Worm (Caenorhabditis elegans) whole organism, early embryonic: ENCODE data around the gene C28H8.3.

Source experiments
- B0310.2 ChIP-seq: sonication (generic microtip); optimal IDR thresholded peaks from 2 replicates; lab custom pipeline; 2016; ENCODE audit warnings: mild to moderate bottlenecking, missing genetic modification characterization, missing compliant biosample characterization
- F13C5.2 ChIP-seq: sonication (generic microtip); optimal IDR thresholded peaks from 2 replicates; lab custom pipeline; 2017; ENCODE audit warnings: mild to moderate bottlenecking, missing genetic modification characterization, inconsistent platforms, missing compliant biosample characterization
- aly-1 ChIP-seq: sonication (generic microtip); optimal IDR thresholded peaks from 2 replicates; lab custom pipeline; 2016; ENCODE audit warnings: missing genetic modification characterization, missing compliant biosample characterization
- ama-1 ChIP-seq: fragments of 150-350 bp; optimal IDR thresholded peaks from 2 replicates; lab custom pipeline; 2014
- ceh-13 ChIP-seq: fragments of 200-800 bp; sonication (Bioruptor generic); optimal IDR thresholded peaks from 2 replicates; lab custom pipeline; 2018; ENCODE audit warnings: mild to moderate bottlenecking, missing genetic modification characterization, missing compliant biosample characterization
- ceh-36 ChIP-seq: sonication (generic microtip); optimal IDR thresholded peaks from 2 replicates; lab custom pipeline; 2016; ENCODE audit warnings: missing genetic modification characterization, inconsistent platforms, missing compliant biosample characterization
- ets-7 ChIP-seq: sonication (generic microtip); optimal IDR thresholded peaks from 2 replicates; lab custom pipeline; 2016; ENCODE audit warnings: missing genotype, missing genetic modification characterization, missing compliant biosample characterization
- flt-1 ChIP-seq: fragments of 200-800 bp; sonication (Bioruptor generic); IDR thresholded peaks from 2 replicates; pipeline ENCODE4 v1.3.6; 2022; ENCODE audit warnings: missing genetic modification characterization, missing compliant biosample characterization
- hmbx-1 ChIP-seq: sonication (generic microtip); optimal IDR thresholded peaks from 2 replicates; lab custom pipeline; 2016; ENCODE audit warnings: mild to moderate bottlenecking, missing genetic modification characterization, missing compliant biosample characterization
- hmg-4 ChIP-seq: fragments of 200-800 bp; sonication (Bioruptor generic); optimal IDR thresholded peaks from 2 replicates; lab custom pipeline; 2018; ENCODE audit warnings: mild to moderate bottlenecking, missing genetic modification characterization, missing compliant biosample characterization
- hnd-1 ChIP-seq: sonication (generic microtip); optimal IDR thresholded peaks from 2 replicates; lab custom pipeline; 2016; ENCODE audit warnings: missing genetic modification characterization, missing compliant biosample characterization
- pes-1 ChIP-seq: fragments of 200-800 bp; sonication (Bioruptor generic); IDR thresholded peaks from 2 replicates; pipeline ENCODE4 v1.3.6; 2022; ENCODE audit warnings: missing genetic modification reagents, missing genetic modification characterization, missing compliant biosample characterization
- scrt-1 ChIP-seq: fragments of 200-800 bp; sonication (Bioruptor generic); IDR thresholded peaks from 2 replicates; pipeline ENCODE4 v1.3.6; 2022; ENCODE audit warnings: missing genetic modification characterization, missing compliant biosample characterization
- sea-1 ChIP-seq: fragments of 200-800 bp; sonication (Bioruptor generic); conservative IDR thresholded peaks from 2 replicates; pipeline ENCODE4 v1.3.6; 2022; ENCODE audit warnings: missing genetic modification characterization, missing compliant biosample characterization
- tbx-11 ChIP-seq: fragments of 200-800 bp; sonication (Bioruptor generic); IDR thresholded peaks from 2 replicates; pipeline ENCODE4 v1.3.6; 2022; ENCODE audit warnings: missing genetic modification characterization, missing compliant biosample characterization
- tbx-37 ChIP-seq: fragments of 200-800 bp; sonication (Bioruptor generic); conservative IDR thresholded peaks from 2 replicates; pipeline ENCODE4 v1.3.6; 2022; ENCODE audit warnings: missing genetic modification reagents, missing genetic modification characterization, missing compliant biosample characterization
- tra-4 ChIP-seq: sonication (generic microtip); optimal IDR thresholded peaks from 2 replicates; lab custom pipeline; 2017; ENCODE audit warnings: missing genetic modification characterization, missing compliant biosample characterization

The C28H8.3 gene

DNA sequence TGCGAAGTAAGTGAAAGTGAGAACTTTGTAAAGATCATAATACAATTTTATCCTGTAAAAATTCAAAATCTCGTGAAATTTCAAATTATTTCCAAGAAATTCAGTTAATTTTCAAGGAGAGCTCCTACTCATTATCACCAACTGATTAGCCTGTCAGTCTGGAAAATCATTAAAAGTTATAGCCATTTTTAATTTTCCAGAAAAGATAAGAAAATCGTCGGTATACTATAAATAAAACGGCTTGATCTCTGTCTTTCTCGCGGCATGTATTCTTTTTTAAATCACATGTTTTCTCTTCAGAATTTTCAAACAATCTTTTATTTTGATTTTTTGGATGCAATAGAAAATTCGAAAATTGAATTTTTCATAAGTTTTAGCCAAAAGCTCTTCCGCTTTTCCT is 40.5 kb downstream of the C28H8.3 start:
- TF ChIP-seq hnd-1 (tag; lab: Kevin White, UChicago) (no peak), ama-1 (lab: Kevin White, UChicago) (no peak), sea-1 (GFP tag; lab: Robert Waterston, UW) (no peak), tbx-37 (no peak), hmg-4 (GFP tag; lab: Kevin White, UChicago) (no peak), scrt-1 (GFP tag; lab: Robert Waterston, UW) (no peak), tra-4 (tag; lab: Kevin White, UChicago) (no peak), ceh-13 (GFP tag; lab: Kevin White, UChicago) (no peak), tbx-11 (GFP tag; lab: Robert Waterston, UW) (no peak), flt-1 (GFP tag; lab: Robert Waterston, UW) (no peak), ets-7 (tag; lab: Kevin White, UChicago) (no peak), pes-1 (GFP tag; lab: Robert Waterston, UW) (no peak), aly-1 (tag; lab: Kevin White, UChicago) (no peak), F13C5.2 (tag; lab: Kevin White, UChicago) (no peak), B0310.2 (tag; lab: Kevin White, UChicago) (no peak), ceh-36 (tag; lab: Kevin White, UChicago) (no peak), hmbx-1 (tag; lab: Kevin White, UChicago) (no peak)

DNA sequence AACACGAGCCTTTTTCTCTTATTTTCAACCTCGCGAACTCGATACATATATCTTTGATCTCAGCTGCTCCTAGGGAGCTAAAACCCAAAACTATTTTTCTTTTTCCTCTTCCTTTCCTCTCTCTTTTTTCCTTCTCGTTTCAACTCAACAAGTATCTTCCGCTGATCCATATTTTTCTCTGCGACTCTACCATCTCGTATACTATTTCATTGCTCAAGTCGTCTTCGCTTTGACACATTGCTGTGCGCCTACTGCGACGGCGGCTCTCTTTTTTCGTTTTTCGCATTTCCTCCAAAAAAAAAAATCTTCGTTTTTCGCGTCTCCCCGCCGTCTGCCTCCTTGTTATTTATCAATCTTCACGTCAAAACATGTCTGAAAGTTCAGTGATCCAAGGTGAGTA is 41.3 kb downstream of the C28H8.3 start:
- no peak for TF ChIP-seq ceh-36 (tag; lab: Kevin White, UChicago)

DNA sequence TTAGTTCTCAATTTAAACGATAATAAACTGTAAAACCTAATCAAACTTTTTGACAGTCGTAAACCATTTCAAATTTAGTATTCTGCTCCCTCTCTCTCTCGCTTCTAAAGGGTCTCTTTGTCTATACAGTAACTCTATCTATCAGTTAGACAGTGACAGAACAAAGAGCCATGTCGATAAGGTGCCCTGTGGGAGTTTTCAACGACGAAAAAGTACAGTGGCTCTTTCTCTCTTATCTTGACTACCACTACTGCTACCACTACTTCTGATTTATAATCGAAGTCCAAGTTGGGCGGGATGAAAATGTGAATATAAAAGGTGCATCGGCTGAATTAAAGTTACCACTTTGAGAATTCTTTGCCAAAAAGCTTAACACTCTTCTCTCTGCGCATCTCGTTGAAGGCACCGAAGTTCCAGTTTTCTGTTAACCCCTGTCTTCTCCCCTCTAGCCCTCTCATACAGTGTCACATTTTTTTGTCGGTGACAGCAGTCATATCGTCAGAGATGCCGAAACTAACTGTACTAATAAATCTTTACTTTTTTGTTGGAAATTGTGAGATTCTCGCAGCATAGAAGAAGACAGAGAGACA is 42.4 kb downstream of the C28H8.3 start:
- TF ChIP-seq ets-7 (tag; lab: Kevin White, UChicago) (no peak), flt-1 (GFP tag; lab: Robert Waterston, UW) (no peak), hmg-4 (GFP tag; lab: Kevin White, UChicago) (no peak), ceh-13 (GFP tag; lab: Kevin White, UChicago) (no peak)

DNA sequence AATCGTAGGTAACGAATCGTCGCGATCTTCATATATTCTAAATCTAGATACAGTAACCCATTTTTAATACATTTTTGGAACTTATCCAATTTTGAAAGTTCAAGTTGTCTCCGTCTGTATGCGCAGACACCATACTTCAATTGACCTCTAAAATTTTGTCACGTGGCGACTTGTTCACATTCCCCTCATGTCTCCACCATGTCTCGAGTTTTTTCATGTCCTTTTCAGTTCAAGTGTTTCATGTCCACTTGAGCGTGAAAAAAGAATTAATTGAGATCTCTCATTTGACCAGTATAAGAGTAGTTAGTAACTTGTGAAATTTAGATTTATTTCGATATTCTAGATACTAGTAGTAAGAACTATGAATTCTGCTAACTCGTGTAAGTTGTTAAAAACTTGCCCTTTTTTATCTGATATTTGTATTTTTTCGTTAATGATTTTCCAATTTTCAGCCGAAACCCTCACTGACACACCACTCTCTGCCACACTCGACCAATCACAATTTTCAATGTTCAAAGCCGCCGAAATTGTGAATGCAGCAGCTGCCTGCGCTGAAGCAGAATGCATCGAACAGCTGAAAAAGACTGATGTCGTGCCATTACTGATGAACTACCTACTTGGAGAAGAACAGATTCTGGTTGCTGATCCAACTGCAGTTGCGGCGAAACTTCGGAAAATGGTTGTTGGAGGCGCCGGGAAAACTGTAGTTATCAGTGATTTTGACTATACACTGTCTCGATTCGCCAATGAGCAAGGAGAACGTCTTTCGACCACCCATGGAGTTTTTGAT is 43.3 kb downstream of the C28H8.3 start:
- TF ChIP-seq ama-1 (lab: Kevin White, UChicago) = no peak
- no peak for TF ChIP-seq tra-4 (tag; lab: Kevin White, UChicago)
- no peak for TF ChIP-seq sea-1 (GFP tag; lab: Robert Waterston, UW)
- no peak for TF ChIP-seq flt-1 (GFP tag; lab: Robert Waterston, UW)
- no peak for TF ChIP-seq B0310.2 (tag; lab: Kevin White, UChicago)
- no peak for TF ChIP-seq F13C5.2 (tag; lab: Kevin White, UChicago)
- no peak for TF ChIP-seq tbx-37
- no peak for TF ChIP-seq aly-1 (tag; lab: Kevin White, UChicago)
- TF ChIP-seq scrt-1 (GFP tag; lab: Robert Waterston, UW) = no peak
- TF ChIP-seq hmbx-1 (tag; lab: Kevin White, UChicago) = no peak
- no peak for TF ChIP-seq pes-1 (GFP tag; lab: Robert Waterston, UW)
- TF ChIP-seq ceh-13 (GFP tag; lab: Kevin White, UChicago) = no peak

DNA sequence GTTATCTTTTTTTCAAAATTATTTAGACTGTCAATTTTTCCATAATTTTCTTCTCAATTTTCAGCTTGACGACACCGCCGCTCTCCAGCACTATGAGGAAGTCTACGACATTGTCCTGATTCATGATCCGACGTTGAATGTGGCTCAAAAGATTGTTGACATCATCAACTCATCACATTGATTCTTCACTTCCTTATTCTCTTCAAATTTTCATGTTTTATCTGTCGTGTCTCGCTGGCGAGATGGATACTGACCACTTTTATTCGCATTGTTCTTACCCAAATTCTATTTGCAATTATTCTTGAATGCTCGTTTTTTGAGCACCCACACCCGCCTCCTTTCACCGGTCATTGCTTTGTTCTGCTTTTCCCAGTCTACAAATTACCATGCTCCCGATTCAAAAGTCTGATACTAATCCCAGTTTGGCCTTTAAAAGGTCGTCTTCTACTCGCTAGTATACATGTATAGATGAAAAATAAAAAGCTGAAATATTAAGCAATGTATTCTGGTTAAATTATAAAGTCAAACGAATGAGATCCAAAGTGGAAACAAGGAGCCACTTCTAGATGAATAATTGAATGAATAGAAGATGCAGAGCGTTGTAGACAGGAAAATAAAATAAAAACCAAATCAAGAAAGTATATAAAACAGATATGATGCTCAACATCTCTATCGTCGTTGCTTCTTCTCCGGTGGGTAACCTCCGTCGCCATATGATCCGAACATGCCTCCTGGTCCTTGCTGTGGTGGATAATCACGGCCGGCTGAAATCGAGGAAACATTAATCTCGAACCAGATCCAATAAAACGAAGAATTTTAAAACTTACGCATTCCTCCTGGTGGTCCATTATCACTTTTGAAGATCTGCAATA is 44.8 kb downstream of the C28H8.3 start:
- no peak for TF ChIP-seq hnd-1 (tag; lab: Kevin White, UChicago)

DNA sequence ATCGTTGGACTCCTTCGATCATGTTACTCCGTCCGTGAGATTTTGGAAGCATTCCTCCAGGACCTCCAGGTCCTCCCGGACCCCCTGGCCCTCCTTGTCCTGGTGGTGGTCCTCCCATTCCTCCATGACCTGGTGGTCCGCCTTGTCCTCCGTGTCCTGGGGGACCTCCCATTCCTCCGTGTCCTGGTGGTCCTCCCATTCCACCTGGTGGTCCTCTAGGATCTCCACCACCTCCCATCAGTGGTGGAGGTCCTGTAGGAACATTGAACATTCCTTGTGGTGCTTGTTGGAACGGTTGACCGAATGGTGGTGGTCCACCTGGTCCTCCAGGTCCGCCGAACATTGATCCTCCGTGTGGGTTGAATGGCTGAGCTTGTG is 45.4 kb downstream of the C28H8.3 start:
- TF ChIP-seq tbx-37 (no peak), tra-4 (tag; lab: Kevin White, UChicago) (no peak), hmbx-1 (tag; lab: Kevin White, UChicago) (no peak), aly-1 (tag; lab: Kevin White, UChicago) (no peak), hmg-4 (GFP tag; lab: Kevin White, UChicago) (no peak), sea-1 (GFP tag; lab: Robert Waterston, UW) (no peak), ceh-13 (GFP tag; lab: Kevin White, UChicago) (peak; percentile 2), ama-1 (lab: Kevin White, UChicago) (no peak), ceh-36 (tag; lab: Kevin White, UChicago) (no peak), tbx-11 (GFP tag; lab: Robert Waterston, UW) (0 out of 2 replicates have a peak, but pooled peaks have one; percentile 21)

DNA sequence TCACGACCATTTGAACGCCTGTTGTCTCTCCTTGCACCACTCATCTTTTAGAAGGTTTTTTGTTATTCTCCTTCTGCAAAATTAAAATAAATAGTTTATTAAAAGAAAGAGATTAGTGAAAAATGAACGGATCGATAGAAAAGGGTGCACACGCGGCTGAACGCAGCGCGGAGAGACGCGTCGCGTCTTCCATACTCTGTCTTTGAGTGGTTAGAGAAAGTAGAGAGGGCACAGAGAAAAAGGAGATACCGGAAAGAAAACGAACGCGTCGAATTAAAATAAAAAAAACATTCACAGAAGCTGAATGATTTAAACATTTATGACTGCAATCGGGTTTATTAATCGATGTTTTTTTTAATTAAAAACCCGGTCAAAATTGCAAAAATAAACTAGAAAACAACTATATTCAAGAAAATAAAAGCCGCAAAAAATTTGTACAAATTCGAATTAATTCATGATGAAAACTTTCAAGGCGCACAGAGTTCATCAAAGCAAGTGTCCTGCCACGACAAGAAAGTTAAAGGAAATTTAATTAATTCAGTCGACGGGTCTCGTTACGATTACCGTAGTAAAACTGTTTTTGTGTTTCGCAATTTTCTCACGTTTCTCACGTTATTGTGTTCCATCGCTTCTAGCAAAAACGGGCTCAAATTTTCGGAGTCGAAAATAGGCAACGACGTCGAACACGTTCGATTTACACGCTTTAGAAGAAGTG is 49.8 kb downstream of the C28H8.3 start, which contains the start of the genes nono-1 and nop-1:
Gene nono-1, minus strand, starts transcription at position 75 of the 715 bp plus-strand sequence.
Gene nop-1, plus strand, starts transcription at position 551 of the 715 bp plus-strand sequence.
- TF ChIP-seq tbx-37 = no peak
- TF ChIP-seq hmg-4 (GFP tag; lab: Kevin White, UChicago) = peak; percentile 49
- peak; percentile 2 for TF ChIP-seq F13C5.2 (tag; lab: Kevin White, UChicago)
- no peak for TF ChIP-seq pes-1 (GFP tag; lab: Robert Waterston, UW)
- TF ChIP-seq hnd-1 (tag; lab: Kevin White, UChicago) = no peak
